Fruit fly (Drosophila melanogaster): Measurements from ENCODE around the gene CG12078.

Gene CG12078

dm6 chr3L:3259703-3260102 lies 15.6 kb upstream of the CG12078 start (continued):
- TF ChIP-seq Eip78C (GFP tag) (peak; percentile 98), Blimp-1 (GFP tag; optimal IDR thresholded peaks at IDR 0.05) (peak; percentile 72), Lpt (GFP tag; optimal IDR thresholded peaks at IDR 0.05) (peak; percentile 76), CG6276 (GFP tag; optimal IDR thresholded peaks at IDR 0.05) (peak; percentile 79), Hr38 (GFP tag; optimal IDR thresholded peaks at IDR 0.05) (no peak), CG31627 (GFP tag; optimal IDR thresholded peaks at IDR 0.05) (peak; percentile 82), lz (GFP tag; optimal IDR thresholded peaks at IDR 0.05) (peak; percentile 85), fd59A (GFP tag; optimal IDR thresholded peaks at IDR 0.05) (peak; percentile 90)

- TF ChIP-seq Sox102F (GFP tag; optimal IDR thresholded peaks at IDR 0.05) (no peak), Lpt (GFP tag; optimal IDR thresholded peaks at IDR 0.05) (peak; percentile 6), Gug (GFP tag; IDR thresholded peaks at IDR 0.05) (no peak), CG16779 (tag; optimal IDR thresholded peaks at IDR 0.05) (no peak), CG8632 (GFP tag; optimal IDR thresholded peaks at IDR 0.05) (no peak), CG3032 (tag; optimal IDR thresholded peaks at IDR 0.05) (no peak), dac (GFP tag; optimal IDR thresholded peaks at IDR 0.05) (no peak), Smox (GFP tag; optimal IDR thresholded peaks at IDR 0.05) (no peak), Hr38 (GFP tag; optimal IDR thresholded peaks at IDR 0.05) (no peak), ss (GFP tag; optimal IDR thresholded peaks at IDR 0.05) (peak in 1 of 2 experiments; percentile 14), Eip78C (GFP tag) (peak; percentile 62), eg (GFP tag; IDR thresholded peaks at IDR 0.05) (0 out of 3 replicates have a peak, but pooled peaks have one; percentile 7), CG11902 (GFP tag; optimal IDR thresholded peaks at IDR 0.05) (no peak), pdm3 (GFP tag; optimal IDR thresholded peaks at IDR 0.05) (no peak), Blimp-1 (GFP tag; optimal IDR thresholded peaks at IDR 0.05) (peak; percentile 77), fd85E (GFP tag; optimal IDR thresholded peaks at IDR 0.05) (no peak), CG34406 (GFP tag; optimal IDR thresholded peaks at IDR 0.05) (no peak), CG31627 (GFP tag; optimal IDR thresholded peaks at IDR 0.05) (no peak), svp (GFP tag) (no peak), cyc (GFP tag; optimal IDR thresholded peaks at IDR 0.05) (no peak), CG32006 (GFP tag; optimal IDR thresholded peaks at IDR 0.05) (no peak), CG11762 (GFP tag; optimal IDR thresholded peaks at IDR 0.05; ENCODE audit: insufficient read depth) (no peak), acj6 (GFP tag; optimal IDR thresholded peaks at IDR 0.05) (no peak), Met (GFP tag; optimal IDR thresholded peaks at IDR 0.05) (no peak), Eip93F (GFP tag; optimal IDR thresholded peaks at IDR 0.05) (no peak), OdsH (GFP tag; optimal IDR thresholded peaks at IDR 0.05) (no peak), Sox15 (GFP tag; optimal IDR thresholded peaks at IDR 0.05) (no peak), CG3919 (GFP tag; optimal IDR thresholded peaks at IDR 0.05) (no peak), CG8319 (GFP tag; optimal IDR thresholded peaks at IDR 0.05) (no peak), lz (GFP tag; optimal IDR thresholded peaks at IDR 0.05) (no peak), CG8119 (GFP tag; IDR thresholded peaks at IDR 0.05) (no peak; the same call in 2 of the 3 replicates), spab (GFP tag; optimal IDR thresholded peaks at IDR 0.05) (no peak), Sox14 (GFP tag; optimal IDR thresholded peaks at IDR 0.05) (no peak), esn (GFP tag; optimal IDR thresholded peaks at IDR 0.05) (no peak), topi (GFP tag; optimal IDR thresholded peaks at IDR 0.05) (no peak), net (GFP tag; optimal IDR thresholded peaks at IDR 0.05) (no peak), CG6276 (GFP tag; optimal IDR thresholded peaks at IDR 0.05) (no peak), Hr39 (GFP tag; optimal IDR thresholded peaks at IDR 0.05) (no peak), vri (GFP tag; optimal IDR thresholded peaks at IDR 0.05) (no peak), CG6792 (GFP tag; optimal IDR thresholded peaks at IDR 0.05) (no peak), Eip75B (GFP tag; optimal IDR thresholded peaks at IDR 0.05) (peak; percentile 56), salr (GFP tag; optimal IDR thresholded peaks at IDR 0.05) (no peak), CG7368 (GFP tag; optimal IDR thresholded peaks at IDR 0.05) (no peak), dsx (GFP tag; optimal IDR thresholded peaks at IDR 0.05; ENCODE audit: poor library complexity, severe bottlenecking) (peak; percentile 17), CG1621 (tag; optimal IDR thresholded peaks at IDR 0.05) (no peak), CG15336 (GFP tag; IDR thresholded peaks at IDR 0.05) (peak; percentile 19; the same call in 1 of the 2 replicates), CG6854 (GFP tag; optimal IDR thresholded peaks at IDR 0.05) (peak; percentile 54), Ets21C (GFP tag; optimal IDR thresholded peaks at IDR 0.05) (no peak), CG10631 (GFP tag; optimal IDR thresholded peaks at IDR 0.05) (no peak)
Observed at dm6 chr3L:3257690-3258089, 13.6 kb upstream of the CG12078 start, which contains the start of gene ckd. Gene ckd (plus strand): TSS chr3L:3257878.
